Fruit fly (Drosophila melanogaster): Measurements from ENCODE around the gene CG7742.

dm6 chr2L:5237175-5237753 is 22.4 kb upstream of the CG7742 start:
- no peak for TF ChIP-seq Lpt (GFP tag; optimal IDR thresholded peaks at IDR 0.05)
- peak; percentile 39 for TF ChIP-seq Eip75B (GFP tag; optimal IDR thresholded peaks at IDR 0.05)
- no peak for TF ChIP-seq CG34406 (GFP tag; optimal IDR thresholded peaks at IDR 0.05)
- TF ChIP-seq topi (GFP tag; optimal IDR thresholded peaks at IDR 0.05) = peak; percentile 39
- peak; percentile 7 for TF ChIP-seq CG6276 (GFP tag; optimal IDR thresholded peaks at IDR 0.05)
- TF ChIP-seq dac (GFP tag; optimal IDR thresholded peaks at IDR 0.05) = no peak

Data from whole organism, prepupa.